Worm (Caenorhabditis elegans) whole organism, L4 larva: ENCODE results near the gene qdpr-1.

Experiments
- T26A8.4 ChIP-seq: fragments of 200-800 bp; sonication (Bioruptor generic); IDR thresholded peaks from 2 replicates; pipeline ENCODE4 v1.3.6; 2022; ENCODE audit warnings: missing genetic modification characterization, missing compliant biosample characterization
- aha-1 ChIP-seq: fragments of 150-350 bp; peaks from one replicate; lab custom pipeline; 2014; ENCODE audit warnings: missing biosample characterization, missing genetic modification characterization
- ceh-44 ChIP-seq: fragments of 200-800 bp; sonication (Bioruptor generic); IDR thresholded peaks from 2 replicates; pipeline ENCODE4 v1.3.6; 2022; ENCODE audit warnings: missing genetic modification reagents, missing genetic modification characterization, missing compliant biosample characterization
- ceh-62 ChIP-seq: sonication (generic microtip); optimal IDR thresholded peaks from 2 replicates; lab custom pipeline; 2017; ENCODE audit warnings: missing biosample characterization, missing genetic modification characterization
- ces-1 ChIP-seq: fragments of 150-350 bp; sonication (generic microtip); optimal IDR thresholded peaks from 4 replicates; lab custom pipeline; 2014; ENCODE audit warnings: missing biosample characterization, missing genetic modification reagents, missing genetic modification characterization
- ctbp-1 ChIP-seq: fragments of 200-800 bp; sonication (Bioruptor generic); IDR thresholded peaks from 2 replicates; pipeline ENCODE4 v1.3.6; 2022; ENCODE audit warnings: missing genetic modification reagents, missing genetic modification characterization, missing compliant biosample characterization
- daf-19 ChIP-seq: fragments of 200-800 bp; sonication (Bioruptor generic); conservative IDR thresholded peaks from 2 replicates; pipeline ENCODE4 v1.3.6; 2022; ENCODE audit warnings: missing genetic modification characterization, missing compliant biosample characterization
- dmd-6 ChIP-seq: fragments of 200-800 bp; sonication (Bioruptor generic); IDR thresholded peaks from 2 replicates; pipeline ENCODE4 v1.3.6; 2022; ENCODE audit warnings: missing genetic modification reagents, missing genetic modification characterization, missing compliant biosample characterization
- dmd-8 ChIP-seq: fragments of 200-800 bp; sonication (Bioruptor generic); IDR thresholded peaks from 2 replicates; pipeline ENCODE4 v1.3.6; 2022; ENCODE audit warnings: missing genetic modification characterization, missing compliant biosample characterization
- dpl-1 ChIP-seq: fragments of 150-350 bp; optimal IDR thresholded peaks from 2 replicates; lab custom pipeline; 2014; ENCODE audit warnings: missing biosample characterization, missing genetic modification reagents, missing genetic modification characterization
- dve-1 ChIP-seq: sonication (generic microtip); optimal IDR thresholded peaks from 2 replicates; lab custom pipeline; 2017; ENCODE audit warnings: antibody characterized with exemption, mild to moderate bottlenecking, missing genetic modification characterization, missing compliant biosample characterization; ENCODE audit not compliant: insufficient read depth
- fkh-10 ChIP-seq: fragments of 150-350 bp; optimal IDR thresholded peaks from 2 replicates; lab custom pipeline; 2014; ENCODE audit warnings: missing biosample characterization, missing genetic modification reagents, missing genetic modification characterization
- hif-1 ChIP-seq, 2 experiments: sonication (generic microtip); optimal IDR thresholded peaks; 2 replicates each; lab custom pipeline; 2016 to 2017; ENCODE audit warnings: missing compliant biosample characterization in 2 of 2, missing genetic modification characterization in 2 of 2, missing genetic modification reagents in 2 of 2, missing genotype in 2 of 2, mild to moderate bottlenecking in 1 of 2
- hlh-11 ChIP-seq: fragments of 200-800 bp; sonication (Bioruptor generic); optimal IDR thresholded peaks from 2 replicates; lab custom pipeline; 2018; ENCODE audit warnings: mild to moderate bottlenecking, missing genetic modification characterization, missing compliant biosample characterization
- hlh-30 ChIP-seq: sonication (generic microtip); optimal IDR thresholded peaks from 2 replicates; lab custom pipeline; 2017; ENCODE audit warnings: antibody characterized with exemption, mild to moderate bottlenecking, missing genetic modification characterization, missing compliant biosample characterization; ENCODE audit not compliant: insufficient read depth
- hmg-1.1 ChIP-seq: fragments of 200-800 bp; sonication (Bioruptor generic); IDR thresholded peaks from 2 replicates; pipeline ENCODE4 v1.3.6; 2022; ENCODE audit warnings: missing genetic modification reagents, missing genetic modification characterization, missing compliant biosample characterization
- lin-13 ChIP-seq: fragments of 150-350 bp; optimal IDR thresholded peaks from 2 replicates; lab custom pipeline; 2014; ENCODE audit warnings: missing biosample characterization, missing genetic modification reagents, missing genetic modification characterization
- lin-29 ChIP-seq: fragments of 200-800 bp; sonication (Bioruptor generic); IDR thresholded peaks from 2 replicates; pipeline ENCODE4 v1.3.6; 2022; ENCODE audit warnings: missing genetic modification reagents, missing genetic modification characterization, missing compliant biosample characterization
- lin-38 ChIP-seq: fragments of 200-800 bp; sonication (Bioruptor generic); IDR thresholded peaks from 2 replicates; pipeline ENCODE4 v1.3.6; 2022; ENCODE audit warnings: missing genetic modification reagents, missing genetic modification characterization, missing compliant biosample characterization
- lsy-2 ChIP-seq, 2 experiments: fragments of 150-350 bp in 1 of 2; sonication (generic microtip) in 1 of 2; optimal IDR thresholded peaks; 2 replicates each; lab custom pipeline; 2014 to 2017; ENCODE audit warnings: missing biosample characterization in 2 of 2, missing genetic modification characterization in 2 of 2
- mdl-1 ChIP-seq, 2 experiments: fragments of 150-350 bp in 1 of 2; sonication (generic microtip) in 1 of 2; optimal IDR thresholded peaks; 2 replicates each; lab custom pipeline; 2014 to 2017; ENCODE audit warnings: missing biosample characterization in 2 of 2, missing genetic modification characterization in 2 of 2
- mdt-29 ChIP-seq: fragments of 200-800 bp; sonication (Bioruptor generic); IDR thresholded peaks from 2 replicates; pipeline ENCODE4 v1.3.6; 2022; ENCODE audit warnings: missing genetic modification reagents, missing genetic modification characterization, missing compliant biosample characterization
- mxl-3 ChIP-seq: fragments of 200-800 bp; sonication (Bioruptor generic); optimal IDR thresholded peaks from 2 replicates; lab custom pipeline; 2018; ENCODE audit warnings: mild to moderate bottlenecking, missing genetic modification characterization, missing compliant biosample characterization
- nhr-11 ChIP-seq: fragments of 150-350 bp; optimal IDR thresholded peaks from 2 replicates; lab custom pipeline; 2014; ENCODE audit warnings: missing biosample characterization, missing genetic modification characterization
- nhr-28 ChIP-seq: fragments of 150-350 bp; optimal IDR thresholded peaks from 2 replicates; lab custom pipeline; 2014; ENCODE audit warnings: missing biosample characterization, missing genetic modification characterization
- nhr-6 ChIP-seq: fragments of 150-350 bp; optimal IDR thresholded peaks from 2 replicates; lab custom pipeline; 2014; ENCODE audit warnings: missing biosample characterization, missing genetic modification characterization
- nhr-77 ChIP-seq: fragments of 150-350 bp; optimal IDR thresholded peaks from 2 replicates; lab custom pipeline; 2014; ENCODE audit warnings: missing biosample characterization, missing genetic modification characterization
- pha-4 ChIP-seq, 2 experiments: fragments of 150-350 bp in 1 of 2; fragments of 200-800 bp in 1 of 2; sonication (Bioruptor generic) in 1 of 2; IDR thresholded peaks in 1 of 2; optimal IDR thresholded peaks in 1 of 2; 2 replicates each; pipeline versions ENCODE4 v1.3.6 to Lab custom; 2014 to 2022; ENCODE audit warnings: missing genetic modification characterization in 2 of 2, missing genetic modification reagents in 2 of 2, missing biosample characterization in 1 of 2, missing compliant biosample characterization in 1 of 2
- rbr-2 ChIP-seq: sonication (generic microtip); optimal IDR thresholded peaks from 2 replicates; lab custom pipeline; 2016; ENCODE audit warnings: missing genotype, missing genetic modification characterization, missing compliant biosample characterization
- snpc-1.2 ChIP-seq: fragments of 200-800 bp; sonication (Bioruptor generic); IDR thresholded peaks from 2 replicates; pipeline ENCODE4 v1.3.6; 2022; ENCODE audit warnings: missing genetic modification reagents, missing genetic modification characterization, missing compliant biosample characterization
- snpc-4 ChIP-seq: fragments of 150-350 bp; optimal IDR thresholded peaks from 2 replicates; lab custom pipeline; 2014; ENCODE audit warnings: missing biosample characterization, missing genetic modification characterization
- unc-62 ChIP-seq, 3 experiments: fragments of 150-350 bp in 1 of 3; sonication (generic microtip); optimal IDR thresholded peaks in 2 of 3; peaks in 1 of 3; 1 replicate in 1 of 3; 2 replicates in 2 of 3; lab custom pipeline; 2014 to 2017; ENCODE audit warnings: missing biosample characterization in 3 of 3, missing genetic modification characterization in 3 of 3, missing genetic modification reagents in 3 of 3, missing genotype in 1 of 3
- zfp-3 ChIP-seq: fragments of 200-800 bp; sonication (Bioruptor generic); conservative IDR thresholded peaks from 2 replicates; pipeline ENCODE4 v1.3.6; 2022; ENCODE audit warnings: missing genetic modification reagents, missing genetic modification characterization, missing compliant biosample characterization
- ztf-11 ChIP-seq: fragments of 150-350 bp; optimal IDR thresholded peaks from 2 replicates; lab custom pipeline; 2014; ENCODE audit warnings: missing biosample characterization, missing genetic modification characterization
- ztf-7 ChIP-seq: fragments of 150-350 bp; optimal IDR thresholded peaks from 2 replicates; lab custom pipeline; 2014; ENCODE audit warnings: missing biosample characterization, missing genetic modification characterization

qdpr-1 gene

DNA sequence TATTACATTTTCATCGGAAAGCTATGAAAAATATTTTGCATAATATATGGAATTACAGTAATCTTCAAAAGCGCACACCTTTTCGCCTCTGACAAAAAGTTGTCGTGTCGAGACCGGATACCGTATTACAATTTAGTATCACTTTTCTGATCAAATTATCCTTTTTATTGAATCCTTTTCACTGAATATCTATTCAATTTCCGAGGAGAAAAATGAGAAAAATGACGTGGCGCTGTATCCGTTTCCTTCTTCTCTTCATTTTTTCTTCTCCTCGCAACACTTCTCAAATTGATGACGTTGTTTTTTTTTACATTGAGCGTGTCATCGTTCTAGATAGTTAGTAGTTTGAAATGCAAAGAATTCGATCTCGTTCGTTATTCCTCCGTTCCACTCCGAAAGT lies 42.7 kb upstream of the qdpr-1 start:
- TF ChIP-seq T26A8.4 (GFP tag; lab: Robert Waterston, UW) = no peak
- TF ChIP-seq rbr-2 (tag; lab: Kevin White, UChicago) = no peak
- TF ChIP-seq ceh-62 = no peak
- TF ChIP-seq mdt-29 (GFP tag; lab: Robert Waterston, UW) = no peak
- TF ChIP-seq lsy-2 (tag; optimal IDR thresholded peaks at IDR 0.05; lab: Kevin White, UChicago) = peak in 1 of 2 experiments; percentile 37
- no peak for TF ChIP-seq hlh-30 (tag; lab: Kevin White, UChicago)
- TF ChIP-seq ctbp-1 (GFP tag; lab: Robert Waterston, UW) = peak; percentile 25; the same call in 1 of the 2 replicates
- TF ChIP-seq hlh-11 (tag; lab: Kevin White, UChicago) = no peak
- no peak for TF ChIP-seq nhr-6
- TF ChIP-seq ces-1 (GFP tag; lab: Kevin White, UChicago) = peak; percentile 82
- TF ChIP-seq lin-29 = no peak

DNA sequence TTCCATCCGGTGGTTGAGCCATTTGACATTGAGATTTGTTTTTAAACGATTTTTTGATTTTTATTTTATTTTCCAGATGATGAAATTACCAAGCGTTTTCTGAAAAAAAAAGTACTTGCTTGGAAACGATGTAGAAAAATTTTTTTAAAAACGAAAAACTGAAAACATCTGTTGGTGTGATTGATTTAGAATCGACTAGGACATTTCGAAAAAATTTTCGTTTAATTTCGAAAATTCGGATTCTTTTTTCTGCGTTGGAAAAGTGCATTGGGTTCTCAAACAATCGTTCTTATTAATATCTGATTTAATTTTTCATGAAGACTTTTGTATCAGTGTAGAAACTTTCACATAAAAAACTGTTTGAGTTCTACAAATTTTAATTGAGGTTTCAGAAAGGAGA lies 34.5 kb upstream of the qdpr-1 start, which contains the start of gene F53A2.9:
Gene F53A2.9, minus strand, starts transcription at position 101 of the 400 bp plus-strand sequence.
- TF ChIP-seq hif-1 (tag; optimal IDR thresholded peaks at IDR 0.05; lab: Kevin White, UChicago) (no peak), dpl-1 (GFP tag; lab: Kevin White, UChicago) (no peak), nhr-28 (no peak), dmd-6 (no peak), aha-1 (tag; lab: Kevin White, UChicago) (no peak), lin-13 (GFP tag; lab: Kevin White, UChicago) (no peak), ztf-11 (tag; lab: Kevin White, UChicago) (no peak), ztf-7 (tag; lab: Kevin White, UChicago) (no peak), zfp-3 (GFP tag; lab: Robert Waterston, UW) (no peak), snpc-4 (tag; lab: Kevin White, UChicago) (no peak), hlh-11 (tag; lab: Kevin White, UChicago) (no peak), dve-1 (tag; lab: Kevin White, UChicago) (no peak), dmd-8 (GFP tag; lab: Robert Waterston, UW) (no peak)

DNA sequence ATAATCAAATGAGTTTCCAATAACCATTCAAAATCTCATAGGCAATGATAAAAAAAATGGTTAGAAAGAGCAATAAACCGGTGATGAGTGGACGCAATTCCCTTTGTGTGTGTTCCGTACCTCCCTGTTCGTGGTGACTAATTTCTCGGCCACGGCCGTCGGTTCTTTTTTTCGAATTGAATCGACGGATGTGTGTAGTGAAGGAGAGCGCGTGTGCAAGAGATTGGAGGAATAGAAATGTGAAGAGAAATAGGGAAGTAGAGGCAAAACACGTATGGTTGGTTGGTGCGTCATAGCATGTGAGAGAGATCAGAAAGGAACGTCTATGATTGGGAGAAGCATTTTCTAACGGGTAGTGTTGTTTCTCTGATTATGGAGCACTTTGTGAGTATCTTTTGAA lies 33.9 kb upstream of the qdpr-1 start:
- TF ChIP-seq ceh-44 (GFP tag; lab: Robert Waterston, UW) (no peak), hmg-1.1 (no peak; the same call in 1 of the 2 replicates), dmd-8 (GFP tag; lab: Robert Waterston, UW) (no peak), hif-1 (tag; optimal IDR thresholded peaks at IDR 0.05; lab: Kevin White, UChicago) (peak in 1 of 2 experiments; percentile 37), zfp-3 (GFP tag; lab: Robert Waterston, UW) (no peak), mxl-3 (GFP tag; lab: Kevin White, UChicago) (peak; percentile 96), nhr-6 (peak; percentile 89), pha-4 (GFP tag; IDR thresholded peaks at IDR 0.05; lab: Robert Waterston, UW) (no peak), pha-4 (tag; optimal IDR thresholded peaks at IDR 0.05; lab: Kevin White, UChicago) (peak; percentile 87), fkh-10 (peak; percentile 60), nhr-28 (peak; percentile 97), nhr-11 (tag; lab: Kevin White, UChicago) (peak; percentile 74), nhr-77 (tag; lab: Kevin White, UChicago) (peak; percentile 6), ztf-7 (tag; lab: Kevin White, UChicago) (no peak), lin-38 (GFP tag; lab: Robert Waterston, UW) (no peak), dve-1 (tag; lab: Kevin White, UChicago) (peak; percentile 54), aha-1 (tag; lab: Kevin White, UChicago) (peak; percentile 50), mdl-1 (tag; optimal IDR thresholded peaks at IDR 0.05; lab: Kevin White, UChicago) (peak; percentile 65 to 90), hlh-30 (tag; lab: Kevin White, UChicago) (peak; percentile 92), dpl-1 (GFP tag; lab: Kevin White, UChicago) (peak; percentile 32), snpc-1.2 (GFP tag; lab: Robert Waterston, UW) (no peak), dmd-6 (no peak; the same call in 1 of the 2 replicates), unc-62 (GFP tag; optimal IDR thresholded peaks at IDR 0.05 in 1 of 2; lab: Kevin White, UChicago) (peak in 1 of 2 experiments; percentile 63), unc-62 (tag; optimal IDR thresholded peaks at IDR 0.05; lab: Kevin White, UChicago) (no peak), daf-19 (GFP tag; lab: Robert Waterston, UW) (no peak)
